Worm (Caenorhabditis elegans): ENCODE data around the gene Y50E8A.11.

DNA sequence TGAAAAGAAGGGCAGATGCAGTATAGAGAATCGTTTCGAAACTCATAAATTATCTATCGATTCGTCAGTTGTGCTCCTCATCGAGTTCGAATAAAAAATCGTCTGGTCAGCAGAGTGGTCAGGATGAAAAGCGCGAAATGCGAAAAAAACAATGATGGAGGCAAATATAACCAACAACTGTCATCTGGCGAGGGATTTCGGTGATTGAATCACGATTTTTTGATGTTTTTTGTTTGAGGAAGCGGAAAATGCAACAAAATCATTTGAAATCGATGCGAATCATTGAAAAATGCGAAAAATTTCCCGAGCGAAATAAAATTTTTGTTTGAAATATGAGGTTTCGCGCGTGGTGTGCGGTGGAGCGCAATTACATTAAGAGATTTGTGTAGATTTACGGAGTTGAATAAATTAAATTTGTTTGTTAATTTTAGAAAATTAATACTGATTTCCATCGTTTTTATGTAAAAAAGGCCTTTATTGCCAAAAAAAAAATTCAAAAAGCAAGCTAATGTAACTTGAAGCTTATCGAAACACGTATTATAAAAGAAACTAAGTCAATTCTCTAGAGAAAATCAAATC is 47.0 kb upstream of the Y50E8A.11 start, which contains the start of gene unc-61:
- TF ChIP-seq unc-39 (tag; optimal IDR thresholded peaks at IDR 0.05) (no peak), nhr-12 (tag; optimal IDR thresholded peaks at IDR 0.05) (no peak), sptf-1 (tag; optimal IDR thresholded peaks at IDR 0.05) (no peak), ztf-11 (tag; optimal IDR thresholded peaks at IDR 0.05) (no peak), pha-4 (tag; optimal IDR thresholded peaks at IDR 0.05) (no peak), lin-13 (tag; optimal IDR thresholded peaks at IDR 0.05) (no peak), nhr-237 (tag; optimal IDR thresholded peaks at IDR 0.05) (no peak), snpc-4 (tag; optimal IDR thresholded peaks at IDR 0.05) (no peak)

Data from whole organism, mixed stage, embryonic.